ENCODE assay signal across 1 fruit fly cellular context in genomic region chr2L:7532644-7533324, dm6.
A peak's percentile ranks its signal among the peaks of the same experiment; 100 is the strongest.
TF ChIP-seq lines count a peak whose summit lies in the region.

No protein-coding gene starts in this region.

TF ChIP-seq in whole organism, embryonic, 481 proteins besides CTCF, POLR2A, EP300 and RAD21 (continued from another document):
- TF ChIP-seq klu (GFP tag; IDR thresholded peaks at IDR 0.05; lab: Robert Waterston, UW) = no peak
- TF ChIP-seq fd3F (GFP tag; optimal IDR thresholded peaks at IDR 0.05; lab: Kevin White, UChicago) = no peak
- TF ChIP-seq cato (GFP tag; optimal IDR thresholded peaks at IDR 0.05; lab: Kevin White, UChicago; ENCODE audit: borderline replicate concordance) = no peak
- peak; percentile 50 for TF ChIP-seq Ets65A (GFP tag; lab: Kevin White, UChicago)
- TF ChIP-seq Myb (GFP tag; optimal IDR thresholded peaks at IDR 0.05; lab: Kevin White, UChicago) = peak; percentile 20
- no peak for TF ChIP-seq CG12104 (GFP tag; optimal IDR thresholded peaks at IDR 0.05; lab: Kevin White, UChicago)
- no peak for TF ChIP-seq CG11723 (GFP tag; optimal IDR thresholded peaks at IDR 0.05; lab: Kevin White, UChicago)
- peak; percentile 26; the same call in 1 of the 2 replicates for TF ChIP-seq Rx (GFP tag; IDR thresholded peaks at IDR 0.05; lab: Robert Waterston, UW)
- TF ChIP-seq croc (GFP tag; conservative IDR thresholded peaks at IDR 0.05; lab: Robert Waterston, UW) = peak; percentile 61; the same call in 2 of the 3 replicates
- TF ChIP-seq nerfin-1 (tag; optimal IDR thresholded peaks at IDR 0.05; lab: Kevin White, UChicago) = peak; percentile 16
- peak; percentile 86 for TF ChIP-seq zf30C (GFP tag; optimal IDR thresholded peaks at IDR 0.05; lab: Kevin White, UChicago)
- no peak for TF ChIP-seq ems (GFP tag; optimal IDR thresholded peaks at IDR 0.05; lab: Kevin White, UChicago)
- TF ChIP-seq CG3838 (GFP tag; optimal IDR thresholded peaks at IDR 0.05; lab: Kevin White, UChicago) = no peak
- TF ChIP-seq Hsf (GFP tag; optimal IDR thresholded peaks at IDR 0.05; lab: Kevin White, UChicago) = peak; percentile 45
- peak; percentile 52 for TF ChIP-seq CG16815 (GFP tag; optimal IDR thresholded peaks at IDR 0.05; lab: Kevin White, UChicago)
- peak; percentile 76 for TF ChIP-seq CG9727 (GFP tag; optimal IDR thresholded peaks at IDR 0.05; lab: Kevin White, UChicago)
- TF ChIP-seq Sry-β (GFP tag; optimal IDR thresholded peaks at IDR 0.05; lab: Kevin White, UChicago) = no peak
- TF ChIP-seq CoRest (tag; optimal IDR thresholded peaks at IDR 0.05; lab: Kevin White, UChicago) = peak; percentile 34
- TF ChIP-seq NFAT (GFP tag; IDR thresholded peaks at IDR 0.05; lab: Robert Waterston, UW) = no peak
- peak in 1 of 3 experiments; percentile 2 for TF ChIP-seq Stat92E (GFP tag; optimal IDR thresholded peaks at IDR 0.05; lab: Kevin White, UChicago)
- peak; percentile 68 for TF ChIP-seq nmo (GFP tag; optimal IDR thresholded peaks at IDR 0.05; lab: Kevin White, UChicago)
- TF ChIP-seq Drgx (GFP tag; IDR thresholded peaks at IDR 0.05; lab: Robert Waterston, UW) = no peak
- TF ChIP-seq sug (tag; optimal IDR thresholded peaks at IDR 0.05; lab: Kevin White, UChicago) = no peak
- TF ChIP-seq zfh1 (GFP tag; IDR thresholded peaks at IDR 0.05; lab: Robert Waterston, UW) = peak; percentile 71; the same call in 2 of the 3 replicates
- peak; percentile 81 for TF ChIP-seq Xrp1 (GFP tag; IDR thresholded peaks at IDR 0.05; lab: Robert Waterston, UW)
- peak; percentile 70 for TF ChIP-seq D19A (tag; optimal IDR thresholded peaks at IDR 0.05; lab: Kevin White, UChicago)
- TF ChIP-seq slbo (GFP tag; IDR thresholded peaks at IDR 0.05; lab: Robert Waterston, UW) = no peak
- TF ChIP-seq Trl (optimal IDR thresholded peaks at IDR 0.05; lab: Kevin White, UChicago) = no peak
- TF ChIP-seq Trl (GFP tag; optimal IDR thresholded peaks at IDR 0.05; lab: Kevin White, UChicago) = peak; percentile 28
- no peak for TF ChIP-seq CG18599 (GFP tag; optimal IDR thresholded peaks at IDR 0.05; lab: Kevin White, UChicago)
- peak in 1 of 2 experiments; percentile 28 for TF ChIP-seq eve (GFP tag; optimal IDR thresholded peaks at IDR 0.05; lab: Kevin White, UChicago)
- TF ChIP-seq bbx (GFP tag; IDR thresholded peaks at IDR 0.05; lab: Robert Waterston, UW; ENCODE audit: partially characterized antibody) = 0 out of 2 replicates have a peak, but pooled peaks have one; percentile 24
- peak; percentile 64 for TF ChIP-seq CG8924 (tag; optimal IDR thresholded peaks at IDR 0.05; lab: Kevin White, UChicago)
- no peak for TF ChIP-seq hkb (optimal IDR thresholded peaks at IDR 0.05; lab: Kevin White, UChicago)
- TF ChIP-seq hkb (GFP tag; IDR thresholded peaks at IDR 0.05; lab: Robert Waterston, UW) = no peak
- peak; percentile 73 for TF ChIP-seq CG17829 (tag; optimal IDR thresholded peaks at IDR 0.05; lab: Kevin White, UChicago)
- TF ChIP-seq HLH3B (GFP tag; IDR thresholded peaks at IDR 0.05; lab: Robert Waterston, UW) = 0 out of 2 replicates have a peak, but pooled peaks have one; percentile 25
- no peak for TF ChIP-seq MESR4 (GFP tag; optimal IDR thresholded peaks at IDR 0.05; lab: Kevin White, UChicago)
- TF ChIP-seq unpg (GFP tag; optimal IDR thresholded peaks at IDR 0.05; lab: Kevin White, UChicago) = peak; percentile 56
- peak; percentile 37 for TF ChIP-seq twi (tag; optimal IDR thresholded peaks at IDR 0.05; lab: Kevin White, UChicago)
- peak; percentile 43 for TF ChIP-seq fd102C (GFP tag; optimal IDR thresholded peaks at IDR 0.05; lab: Kevin White, UChicago)
- peak in 1 of 2 experiments; percentile 89 for TF ChIP-seq tll (GFP tag; optimal IDR thresholded peaks at IDR 0.05; lab: Kevin White, UChicago)
- TF ChIP-seq bowl (GFP tag; IDR thresholded peaks at IDR 0.05; lab: Robert Waterston, UW) = no peak
- TF ChIP-seq CG5245 (GFP tag; optimal IDR thresholded peaks at IDR 0.05; lab: Kevin White, UChicago) = peak; percentile 3
- no peak for TF ChIP-seq sim (GFP tag; IDR thresholded peaks at IDR 0.05; lab: Robert Waterston, UW)
- TF ChIP-seq Atf3 (GFP tag; optimal IDR thresholded peaks at IDR 0.05; lab: Kevin White, UChicago) = peak; percentile 36
- peak; percentile 28 for TF ChIP-seq Xbp1 (GFP tag; optimal IDR thresholded peaks at IDR 0.05; lab: Kevin White, UChicago)
- TF ChIP-seq sens (GFP tag; lab: Kevin White, UChicago) = peak; percentile 93
- TF ChIP-seq Six4 (GFP tag; optimal IDR thresholded peaks at IDR 0.05; lab: Kevin White, UChicago) = peak; percentile 12
- no peak for TF ChIP-seq ato (GFP tag; IDR thresholded peaks at IDR 0.05; lab: Robert Waterston, UW; ENCODE audit: partially characterized antibody)
- TF ChIP-seq CG30020 (tag; optimal IDR thresholded peaks at IDR 0.05; lab: Kevin White, UChicago) = no peak
- TF ChIP-seq Fer1 (GFP tag; optimal IDR thresholded peaks at IDR 0.05; lab: Kevin White, UChicago) = no peak
- no peak for TF ChIP-seq HmgZ (tag; optimal IDR thresholded peaks at IDR 0.05; lab: Kevin White, UChicago)
- peak in 1 of 2 experiments; percentile 19 for TF ChIP-seq Pdp1 (GFP tag; optimal IDR thresholded peaks at IDR 0.05; lab: Kevin White, UChicago)
- no peak for TF ChIP-seq Gug (GFP tag; IDR thresholded peaks at IDR 0.05; lab: Robert Waterston, UW)
- TF ChIP-seq z (GFP tag; IDR thresholded peaks at IDR 0.05; lab: Robert Waterston, UW) = peak; percentile 76
- TF ChIP-seq prd (optimal IDR thresholded peaks at IDR 0.05; lab: Kevin White, UChicago) = no peak
- peak; percentile 57; the same call in 1 of the 3 replicates for TF ChIP-seq prd (GFP tag; IDR thresholded peaks at IDR 0.05; lab: Robert Waterston, UW)
- peak; percentile 44 for TF ChIP-seq CG6689 (GFP tag; IDR thresholded peaks at IDR 0.05; lab: Robert Waterston, UW)
- no peak for TF ChIP-seq CG1024 (GFP tag; IDR thresholded peaks at IDR 0.05; lab: Robert Waterston, UW)
- TF ChIP-seq CG7786 (GFP tag; optimal IDR thresholded peaks at IDR 0.05; lab: Kevin White, UChicago) = peak; percentile 44
- TF ChIP-seq CG7839 (tag; optimal IDR thresholded peaks at IDR 0.05; lab: Kevin White, UChicago) = peak; percentile 53
- TF ChIP-seq jumu (GFP tag; optimal IDR thresholded peaks at IDR 0.05; lab: Kevin White, UChicago) = no peak
- peak; percentile 53 for TF ChIP-seq Oli (tag; optimal IDR thresholded peaks at IDR 0.05; lab: Kevin White, UChicago)
- TF ChIP-seq her (GFP tag; optimal IDR thresholded peaks at IDR 0.05; lab: Kevin White, UChicago) = no peak
- TF ChIP-seq CG17359 (tag; optimal IDR thresholded peaks at IDR 0.05; lab: Kevin White, UChicago) = peak; percentile 10
- TF ChIP-seq CG18619 (GFP tag; optimal IDR thresholded peaks at IDR 0.05; lab: Kevin White, UChicago) = peak; percentile 22
- TF ChIP-seq CG15479 (GFP tag; optimal IDR thresholded peaks at IDR 0.05; lab: Kevin White, UChicago) = peak; percentile 72
- no peak for TF ChIP-seq CG1233 (GFP tag; optimal IDR thresholded peaks at IDR 0.05; lab: Kevin White, UChicago)
- no peak for TF ChIP-seq pho (GFP tag; optimal IDR thresholded peaks at IDR 0.05; lab: Kevin White, UChicago)
- no peak for TF ChIP-seq so (GFP tag; IDR thresholded peaks at IDR 0.05; lab: Robert Waterston, UW)
- TF ChIP-seq dati (GFP tag; IDR thresholded peaks at IDR 0.05; lab: Robert Waterston, UW) = no peak
- TF ChIP-seq lov (optimal IDR thresholded peaks at IDR 0.05; lab: Kevin White, UChicago) = no peak
- TF ChIP-seq lov (GFP tag; IDR thresholded peaks at IDR 0.05; lab: Robert Waterston, UW) = 0 out of 3 replicates have a peak, but pooled peaks have one; percentile 50
- peak; percentile 18 for TF ChIP-seq CG7271 (tag; optimal IDR thresholded peaks at IDR 0.05; lab: Kevin White, UChicago)
- peak; percentile 74; the same call in 1 of the 2 replicates for TF ChIP-seq ara (GFP tag; IDR thresholded peaks at IDR 0.05; lab: Robert Waterston, UW)
- TF ChIP-seq CG17186 (GFP tag; optimal IDR thresholded peaks at IDR 0.05; lab: Kevin White, UChicago) = no peak
- TF ChIP-seq CG7357 (GFP tag; IDR thresholded peaks at IDR 0.05; lab: Robert Waterston, UW) = no peak
- TF ChIP-seq trem (tag; optimal IDR thresholded peaks at IDR 0.05; lab: Kevin White, UChicago) = peak; percentile 67
- TF ChIP-seq CG8089 (GFP tag; optimal IDR thresholded peaks at IDR 0.05; lab: Kevin White, UChicago) = peak; percentile 3
- TF ChIP-seq Asciz (GFP tag; optimal IDR thresholded peaks at IDR 0.05; lab: Kevin White, UChicago) = peak; percentile 25
- 0 out of 3 replicates have a peak, but pooled peaks have one; percentile 11 for TF ChIP-seq otp (GFP tag; IDR thresholded peaks at IDR 0.05; lab: Robert Waterston, UW)
- TF ChIP-seq tin (GFP tag; optimal IDR thresholded peaks at IDR 0.05; lab: Kevin White, UChicago) = peak; percentile 31
- TF ChIP-seq gem (tag; optimal IDR thresholded peaks at IDR 0.05; lab: Kevin White, UChicago) = peak; percentile 75
- TF ChIP-seq Hr3 (GFP tag; optimal IDR thresholded peaks at IDR 0.05; lab: Kevin White, UChicago) = peak; percentile 26
- TF ChIP-seq grau (tag; optimal IDR thresholded peaks at IDR 0.05; lab: Kevin White, UChicago) = peak; percentile 49
- TF ChIP-seq sens-2 (GFP tag; IDR thresholded peaks at IDR 0.05; lab: Robert Waterston, UW) = no peak
- TF ChIP-seq CG16863 (GFP tag; optimal IDR thresholded peaks at IDR 0.05; lab: Kevin White, UChicago) = peak; percentile 28
- peak; percentile 65 for TF ChIP-seq CG6254 (GFP tag; optimal IDR thresholded peaks at IDR 0.05; lab: Kevin White, UChicago)
- peak; percentile 39 for TF ChIP-seq CG2678 (tag; optimal IDR thresholded peaks at IDR 0.05; lab: Kevin White, UChicago)
- peak; percentile 60 for TF ChIP-seq CG10267 (tag; optimal IDR thresholded peaks at IDR 0.05; lab: Kevin White, UChicago)
- no peak for TF ChIP-seq sc (optimal IDR thresholded peaks at IDR 0.05; lab: Kevin White, UChicago)
- TF ChIP-seq sc (GFP tag; optimal IDR thresholded peaks at IDR 0.05; lab: Kevin White, UChicago) = peak; percentile 42
- peak; percentile 36 for TF ChIP-seq stwl (tag; optimal IDR thresholded peaks at IDR 0.05; lab: Kevin White, UChicago)
- TF ChIP-seq pzg (GFP tag; optimal IDR thresholded peaks at IDR 0.05; lab: Kevin White, UChicago) = no peak
- TF ChIP-seq CG4404 (GFP tag; IDR thresholded peaks at IDR 0.05; lab: Robert Waterston, UW) = peak; percentile 52; the same call in 1 of the 2 replicates
- peak; percentile 23 for TF ChIP-seq grn (GFP tag; optimal IDR thresholded peaks at IDR 0.05; lab: Kevin White, UChicago)
- no peak for TF ChIP-seq pnt (GFP tag; optimal IDR thresholded peaks at IDR 0.05; lab: Kevin White, UChicago)
- TF ChIP-seq CG33557 (GFP tag; optimal IDR thresholded peaks at IDR 0.05; lab: Kevin White, UChicago) = peak; percentile 35
- peak; percentile 27 for TF ChIP-seq Sox102F (GFP tag; optimal IDR thresholded peaks at IDR 0.05; lab: Kevin White, UChicago)
- peak; percentile 23 for TF ChIP-seq CHES-1-like (GFP tag; optimal IDR thresholded peaks at IDR 0.05; lab: Kevin White, UChicago)
- peak; percentile 60 for TF ChIP-seq Blimp-1 (GFP tag; optimal IDR thresholded peaks at IDR 0.05; lab: Kevin White, UChicago)
- peak; percentile 27 for TF ChIP-seq CG10209 (GFP tag; optimal IDR thresholded peaks at IDR 0.05; lab: Kevin White, UChicago)
- peak; percentile 1 for TF ChIP-seq CG18476 (GFP tag; optimal IDR thresholded peaks at IDR 0.05; lab: Kevin White, UChicago)
- peak; percentile 21; the same call in 1 of the 2 replicates for TF ChIP-seq lmd (GFP tag; IDR thresholded peaks at IDR 0.05; lab: Robert Waterston, UW)
- peak; percentile 3 for TF ChIP-seq PHDP (tag; optimal IDR thresholded peaks at IDR 0.05; lab: Kevin White, UChicago)
- TF ChIP-seq CG11504 (tag; optimal IDR thresholded peaks at IDR 0.05; lab: Kevin White, UChicago) = peak; percentile 49
- TF ChIP-seq CG14441 (GFP tag; IDR thresholded peaks at IDR 0.05; lab: Robert Waterston, UW) = no peak
- peak; percentile 44 for TF ChIP-seq CG8388 (GFP tag; optimal IDR thresholded peaks at IDR 0.05; lab: Kevin White, UChicago)
- TF ChIP-seq bab2 (GFP tag; optimal IDR thresholded peaks at IDR 0.05; lab: Kevin White, UChicago) = peak; percentile 25
- peak; percentile 30 for TF ChIP-seq bcd (GFP tag; optimal IDR thresholded peaks at IDR 0.05; lab: Kevin White, UChicago)
- TF ChIP-seq CG1647 (GFP tag; optimal IDR thresholded peaks at IDR 0.05; lab: Kevin White, UChicago) = no peak
- no peak for TF ChIP-seq ab (GFP tag; optimal IDR thresholded peaks at IDR 0.05; lab: Kevin White, UChicago)
- peak; percentile 9 for TF ChIP-seq CG1602 (GFP tag; optimal IDR thresholded peaks at IDR 0.05; lab: Kevin White, UChicago)
